Worm (Caenorhabditis elegans): Measurements from ENCODE around the gene dpy-8.

The dpy-8 gene

DNA sequence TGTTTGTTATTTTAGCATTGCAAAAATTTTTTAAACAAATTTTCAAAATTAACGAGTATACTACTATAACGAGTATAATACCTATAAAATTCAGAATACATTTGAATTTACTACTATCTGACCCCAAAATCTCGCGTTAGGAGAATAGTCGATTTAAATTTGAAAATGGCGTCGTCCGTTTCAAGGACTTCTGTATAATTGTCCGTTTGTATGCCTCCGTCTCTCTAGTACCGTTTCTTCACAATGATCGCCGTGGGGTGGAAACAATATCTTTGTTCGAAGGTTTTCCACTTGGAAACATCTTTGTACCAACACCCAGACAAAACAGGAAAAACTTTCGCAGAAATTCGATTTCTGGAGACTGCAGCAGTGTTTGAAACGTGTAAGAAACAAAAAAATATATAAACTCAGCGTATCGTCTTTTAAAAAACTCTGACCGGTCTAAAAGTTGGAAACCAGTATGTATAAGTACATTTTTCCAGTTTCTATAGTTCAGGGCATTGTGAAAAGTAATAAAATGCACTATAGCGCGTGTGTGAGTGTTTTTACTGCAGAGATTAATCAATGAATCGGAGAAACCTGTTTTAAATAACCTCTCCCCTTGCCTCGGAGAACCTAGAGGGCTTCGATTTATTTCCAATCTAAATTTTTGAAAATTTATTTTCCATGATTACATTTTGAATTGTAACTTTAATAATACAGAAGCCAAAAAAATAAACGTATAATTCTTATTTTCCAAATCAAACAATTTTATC, 12.4 kb downstream of the dpy-8 start (continued):
- TF ChIP-seq blmp-1 (tag; optimal IDR thresholded peaks at IDR 0.05) (peak; percentile 64), unc-98 (GFP tag; IDR thresholded peaks at IDR 0.05) (no peak), lin-35 (GFP tag; optimal IDR thresholded peaks at IDR 0.05) (no peak), egl-27 (tag; optimal IDR thresholded peaks at IDR 0.05) (no peak), dsc-1 (tag; optimal IDR thresholded peaks at IDR 0.05) (peak; percentile 63), fkh-10 (GFP tag; optimal IDR thresholded peaks at IDR 0.05) (no peak), elt-3 (tag; optimal IDR thresholded peaks at IDR 0.05) (no peak), nhr-20 (tag; optimal IDR thresholded peaks at IDR 0.05) (no peak), fkh-4 (tag; optimal IDR thresholded peaks at IDR 0.05; ENCODE audit: borderline replicate concordance) (no peak), sup-37 (GFP tag; optimal IDR thresholded peaks at IDR 0.05) (no peak), nhr-11 (tag; optimal IDR thresholded peaks at IDR 0.05) (no peak), sox-4 (tag; optimal IDR thresholded peaks at IDR 0.05) (no peak), ama-1 (optimal IDR thresholded peaks at IDR 0.05) (no peak), hpl-2 (GFP tag; optimal IDR thresholded peaks at IDR 0.05) (no peak), ets-5 (GFP tag; IDR thresholded peaks at IDR 0.05) (no peak), ceh-90 (tag; optimal IDR thresholded peaks at IDR 0.05) (no peak), unc-86 (tag; optimal IDR thresholded peaks at IDR 0.05) (no peak), efl-1 (optimal IDR thresholded peaks at IDR 0.05) (no peak), efl-1 (GFP tag; optimal IDR thresholded peaks at IDR 0.05 in 1 of 2) (no peak), dpl-1 (GFP tag; optimal IDR thresholded peaks at IDR 0.05) (no peak), nhr-85 (tag) (peak; percentile 89), nhr-76 (tag; optimal IDR thresholded peaks at IDR 0.05) (no peak), unc-30 (tag; optimal IDR thresholded peaks at IDR 0.05) (no peak), ztf-4 (tag; optimal IDR thresholded peaks at IDR 0.05) (no peak), efl-3 (GFP tag; optimal IDR thresholded peaks at IDR 0.05) (no peak), unc-130 (tag; optimal IDR thresholded peaks at IDR 0.05) (no peak), irx-1 (tag; optimal IDR thresholded peaks at IDR 0.05) (no peak), ceh-82 (tag; optimal IDR thresholded peaks at IDR 0.05) (no peak), hlh-17 (GFP tag; optimal IDR thresholded peaks at IDR 0.05; ENCODE audit: borderline replicate concordance) (no peak), xbp-1 (tag; optimal IDR thresholded peaks at IDR 0.05) (no peak), pag-3 (tag; optimal IDR thresholded peaks at IDR 0.05; ENCODE audit: borderline replicate concordance, insufficient read depth) (no peak), zip-4 (GFP tag; optimal IDR thresholded peaks at IDR 0.05) (no peak), lir-3 (tag; optimal IDR thresholded peaks at IDR 0.05; ENCODE audit: poor library complexity) (no peak), hlh-4 (tag; optimal IDR thresholded peaks at IDR 0.05) (no peak), nhr-84 (tag; optimal IDR thresholded peaks at IDR 0.05) (no peak), lin-14 (GFP tag; optimal IDR thresholded peaks at IDR 0.05) (peak; percentile 43)

DNA sequence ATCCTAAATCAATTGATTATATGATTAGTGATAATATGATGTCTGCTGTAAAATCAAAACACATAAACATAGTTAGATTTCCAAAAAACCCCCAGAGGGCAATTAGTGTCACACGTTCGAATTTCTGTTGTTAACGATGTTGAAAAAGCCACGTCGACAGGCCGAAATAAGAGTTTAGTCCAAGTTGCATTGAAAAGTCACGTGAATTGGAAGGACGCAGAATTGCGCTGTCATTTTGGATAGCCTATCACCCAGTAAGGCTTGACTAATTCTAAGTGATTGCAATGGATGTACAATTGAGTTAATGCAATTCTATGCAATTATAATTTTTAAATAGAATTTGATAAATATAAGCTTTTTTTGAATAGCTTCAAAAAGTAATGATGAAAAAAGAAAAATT, 14.7 kb downstream of the dpy-8 start:
- TF ChIP-seq snu-23 (GFP tag; optimal IDR thresholded peaks at IDR 0.05) (peak; percentile 50), unc-98 (GFP tag; IDR thresholded peaks at IDR 0.05) (no peak), alr-1 (tag; optimal IDR thresholded peaks at IDR 0.05; ENCODE audit: borderline replicate concordance) (no peak), nhr-90 (tag; optimal IDR thresholded peaks at IDR 0.05; ENCODE audit: poor library complexity) (peak; percentile 9), unc-130 (tag; optimal IDR thresholded peaks at IDR 0.05) (peak; percentile 24), nhr-19 (GFP tag; conservative IDR thresholded peaks at IDR 0.05) (peak; percentile 19), nhr-71 (tag; optimal IDR thresholded peaks at IDR 0.05) (peak; percentile 39), tbx-2 (tag; optimal IDR thresholded peaks at IDR 0.05) (peak; percentile 19), nhr-20 (tag; optimal IDR thresholded peaks at IDR 0.05) (peak; percentile 80), zip-4 (GFP tag; optimal IDR thresholded peaks at IDR 0.05) (no peak), unc-30 (tag; optimal IDR thresholded peaks at IDR 0.05) (no peak), snpc-4 (tag; optimal IDR thresholded peaks at IDR 0.05) (no peak), lin-39 (tag; optimal IDR thresholded peaks at IDR 0.05) (no peak), grh-1 (GFP tag; IDR thresholded peaks at IDR 0.05) (0 out of 2 replicates have a peak, but pooled peaks have one; percentile 15), lsy-2 (tag; optimal IDR thresholded peaks at IDR 0.05) (no peak), C34B4.2 (tag; optimal IDR thresholded peaks at IDR 0.05) (no peak), hlh-4 (tag; optimal IDR thresholded peaks at IDR 0.05) (no peak), nhr-77 (tag; optimal IDR thresholded peaks at IDR 0.05) (no peak), nhr-85 (tag) (peak; percentile 87), elt-3 (tag; optimal IDR thresholded peaks at IDR 0.05) (peak in 2 of 6 experiments; percentile 14 to 83), blmp-1 (tag; optimal IDR thresholded peaks at IDR 0.05) (peak; percentile 45), rnt-1 (tag; optimal IDR thresholded peaks at IDR 0.05) (no peak), unc-62 (GFP tag; optimal IDR thresholded peaks at IDR 0.05) (no peak), lin-14 (GFP tag; optimal IDR thresholded peaks at IDR 0.05) (peak; percentile 48), unc-86 (tag; optimal IDR thresholded peaks at IDR 0.05) (no peak), xbp-1 (tag; optimal IDR thresholded peaks at IDR 0.05) (no peak)

Data from whole organism, L1 larva.